Worm (Caenorhabditis elegans) whole organism, L3 larva: ENCODE results near the gene flap-1.

Source experiments
- R02D3.7 ChIP-seq: fragments of 150-350 bp; optimal IDR thresholded peaks from 2 replicates; lab custom pipeline; 2014; ENCODE audit warnings: missing biosample characterization, missing genetic modification characterization
- ZK546.5 ChIP-seq: sonication (generic microtip); optimal IDR thresholded peaks from 2 replicates; lab custom pipeline; 2017; ENCODE audit warnings: missing biosample characterization, missing genetic modification characterization
- aly-2 ChIP-seq: fragments of 150-350 bp; optimal IDR thresholded peaks from 2 replicates; lab custom pipeline; 2014; ENCODE audit warnings: missing biosample characterization, missing genetic modification characterization
- ceh-16 ChIP-seq: sonication (generic microtip); optimal IDR thresholded peaks from 2 replicates; lab custom pipeline; 2017; ENCODE audit warnings: missing biosample characterization, missing genetic modification characterization
- ceh-28 ChIP-seq: fragments of 150-350 bp; optimal IDR thresholded peaks from 2 replicates; lab custom pipeline; 2014; ENCODE audit warnings: missing biosample characterization, missing genetic modification reagents, missing genetic modification characterization
- ceh-9 ChIP-seq: sonication (generic microtip); optimal IDR thresholded peaks from 2 replicates; lab custom pipeline; 2018; ENCODE audit warnings: missing biosample characterization, missing genetic modification characterization
- egl-27 ChIP-seq: sonication (generic microtip); optimal IDR thresholded peaks from 4 replicates; lab custom pipeline; 2017; ENCODE audit warnings: missing biosample characterization, missing genetic modification reagents, missing genetic modification characterization
- elt-2 ChIP-seq: sonication (generic microtip); optimal IDR thresholded peaks from 2 replicates; lab custom pipeline; 2016; ENCODE audit warnings: missing genetic modification reagents, mild to moderate bottlenecking, missing genetic modification characterization, missing compliant biosample characterization
- elt-3 ChIP-seq, 3 experiments: fragments of 150-350 bp in 1 of 3; sonication (generic microtip) in 2 of 3; optimal IDR thresholded peaks; 2 replicates in 2 of 3; 4 replicates in 1 of 3; lab custom pipeline; 2014 to 2017; ENCODE audit warnings: missing biosample characterization in 3 of 3, missing genetic modification characterization in 3 of 3
- eor-1 ChIP-seq, 2 experiments: fragments of 150-350 bp; optimal IDR thresholded peaks; 2 replicates each; lab custom pipeline; 2014 to 2018; ENCODE audit warnings: missing biosample characterization in 2 of 2, missing genetic modification characterization in 2 of 2
- fkh-10 ChIP-seq: sonication (generic microtip); optimal IDR thresholded peaks from 2 replicates; lab custom pipeline; 2017; ENCODE audit warnings: missing biosample characterization, missing genetic modification reagents, missing genetic modification characterization
- fos-1 ChIP-seq: fragments of 150-350 bp; optimal IDR thresholded peaks from 2 replicates; lab custom pipeline; 2014; ENCODE audit warnings: missing biosample characterization, missing genetic modification characterization
- hmg-11 ChIP-seq: sonication (generic microtip); optimal IDR thresholded peaks from 2 replicates; lab custom pipeline; 2016; ENCODE audit warnings: missing genetic modification characterization, missing compliant biosample characterization
- jun-1 ChIP-seq: fragments of 150-350 bp; optimal IDR thresholded peaks from 2 replicates; lab custom pipeline; 2014; ENCODE audit warnings: missing biosample characterization, missing genetic modification reagents, missing genetic modification characterization
- lin-15B ChIP-seq: fragments of 150-350 bp; optimal IDR thresholded peaks from 2 replicates; lab custom pipeline; 2014; ENCODE audit warnings: missing biosample characterization, missing genetic modification characterization
- lin-39 ChIP-seq: fragments of 150-350 bp; optimal IDR thresholded peaks from 2 replicates; lab custom pipeline; 2018; ENCODE audit warnings: missing biosample characterization, missing genetic modification reagents, missing genetic modification characterization
- lsy-12 ChIP-seq: sonication (generic microtip); optimal IDR thresholded peaks from 2 replicates; lab custom pipeline; 2016; ENCODE audit warnings: mild to moderate bottlenecking, missing genetic modification characterization, missing compliant biosample characterization
- mdl-1 ChIP-seq: fragments of 150-350 bp; optimal IDR thresholded peaks from 2 replicates; lab custom pipeline; 2014; ENCODE audit warnings: missing biosample characterization, missing genetic modification characterization
- mml-1 ChIP-seq: fragments of 150-350 bp; sonication (generic microtip); optimal IDR thresholded peaks from 3 replicates; lab custom pipeline; 2014; ENCODE audit warnings: missing biosample characterization, missing genetic modification characterization
- nfya-1 ChIP-seq: sonication (generic microtip); optimal IDR thresholded peaks from 2 replicates; lab custom pipeline; 2017; ENCODE audit warnings: missing genetic modification characterization, mild to moderate bottlenecking, missing compliant biosample characterization, antibody characterized with exemption, moderate library complexity; ENCODE audit not compliant: insufficient read depth
- nhr-11 ChIP-seq: fragments of 150-350 bp; optimal IDR thresholded peaks from 2 replicates; lab custom pipeline; 2014; ENCODE audit warnings: missing biosample characterization, missing genetic modification characterization
- nhr-23 ChIP-seq: fragments of 150-350 bp; optimal IDR thresholded peaks from 2 replicates; lab custom pipeline; 2014; ENCODE audit warnings: missing biosample characterization, missing genetic modification reagents, missing genetic modification characterization
- nhr-237 ChIP-seq: fragments of 150-350 bp; optimal IDR thresholded peaks from 2 replicates; lab custom pipeline; 2014; ENCODE audit warnings: missing biosample characterization, missing genetic modification characterization
- nhr-25 ChIP-seq: sonication (generic microtip); optimal IDR thresholded peaks from 2 replicates; lab custom pipeline; 2017; ENCODE audit warnings: missing biosample characterization, missing genetic modification characterization
- nhr-28 ChIP-seq: fragments of 150-350 bp; optimal IDR thresholded peaks from 2 replicates; lab custom pipeline; 2014; ENCODE audit warnings: missing biosample characterization, missing genetic modification characterization
- nhr-43 ChIP-seq: sonication (generic microtip); optimal IDR thresholded peaks from 2 replicates; lab custom pipeline; 2016; ENCODE audit warnings: mild to moderate bottlenecking, missing genetic modification characterization, missing compliant biosample characterization; ENCODE audit not compliant: poor library complexity, severe bottlenecking
- nhr-67 ChIP-seq: fragments of 150-350 bp; optimal IDR thresholded peaks from 2 replicates; lab custom pipeline; 2014; ENCODE audit warnings: missing biosample characterization, missing genetic modification characterization
- nhr-76 ChIP-seq: fragments of 150-350 bp; sonication (generic microtip); optimal IDR thresholded peaks from 5 replicates; lab custom pipeline; 2014; ENCODE audit warnings: missing biosample characterization, missing genetic modification characterization
- nhr-77 ChIP-seq: fragments of 150-350 bp; optimal IDR thresholded peaks from 2 replicates; lab custom pipeline; 2014; ENCODE audit warnings: missing biosample characterization, missing genetic modification characterization
- pha-4 ChIP-seq: fragments of 150-350 bp; optimal IDR thresholded peaks from 2 replicates; lab custom pipeline; 2014; ENCODE audit warnings: missing biosample characterization, missing genetic modification reagents, missing genetic modification characterization
- pqm-1 ChIP-seq: fragments of 150-350 bp; optimal IDR thresholded peaks from 2 replicates; lab custom pipeline; 2017; ENCODE audit warnings: missing biosample characterization, missing genetic modification characterization, inconsistent platforms
- sea-2 ChIP-seq: fragments of 150-350 bp; sonication (generic microtip); optimal IDR thresholded peaks from 4 replicates; lab custom pipeline; 2014; ENCODE audit warnings: missing biosample characterization, missing genetic modification reagents, missing genetic modification characterization
- skn-1 ChIP-seq: fragments of 150-350 bp; optimal IDR thresholded peaks from 2 replicates; lab custom pipeline; 2014; ENCODE audit warnings: missing biosample characterization, missing genetic modification characterization
- snpc-4 ChIP-seq: fragments of 150-350 bp; optimal IDR thresholded peaks from 2 replicates; lab custom pipeline; 2014; ENCODE audit warnings: missing biosample characterization, missing genetic modification characterization
- tbx-2 ChIP-seq: sonication (generic microtip); optimal IDR thresholded peaks from 2 replicates; lab custom pipeline; 2016; ENCODE audit warnings: mild to moderate bottlenecking, missing genetic modification characterization, missing compliant biosample characterization
- unc-39 ChIP-seq: sonication (generic microtip); optimal IDR thresholded peaks from 4 replicates; lab custom pipeline; 2017; ENCODE audit warnings: missing biosample characterization, missing genetic modification characterization
- unc-62 ChIP-seq: fragments of 150-350 bp; sonication (generic microtip); optimal IDR thresholded peaks from 4 replicates; lab custom pipeline; 2014; ENCODE audit warnings: missing biosample characterization, missing genetic modification reagents, missing genetic modification characterization
- ztf-4 ChIP-seq: fragments of 150-350 bp; optimal IDR thresholded peaks from 2 replicates; lab custom pipeline; 2014; ENCODE audit warnings: missing biosample characterization, missing genetic modification characterization

Gene flap-1

DNA sequence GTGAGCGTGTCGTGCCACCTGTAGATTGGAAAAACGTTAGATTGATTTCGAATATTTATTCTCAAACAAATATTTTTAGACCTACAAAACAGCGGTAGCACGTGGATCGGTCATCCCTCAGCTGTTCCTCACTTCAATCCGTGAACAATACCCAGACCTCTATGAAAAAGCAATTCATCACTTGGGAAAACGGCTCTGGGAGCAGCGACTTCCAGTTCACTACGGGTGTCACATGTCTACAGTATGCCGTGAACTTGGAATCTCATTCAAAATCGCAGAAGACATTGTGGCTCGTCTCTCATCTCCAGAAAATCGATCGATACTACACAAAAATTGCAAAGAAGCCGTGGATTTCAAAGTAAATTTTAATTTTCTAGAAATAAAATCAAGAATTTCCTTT lies 24.2 kb downstream of the flap-1 start:
- no peak for TF ChIP-seq fkh-10
- TF ChIP-seq nhr-43 (tag; lab: Kevin White, UChicago), result no peak
- no peak for TF ChIP-seq tbx-2 (tag; lab: Kevin White, UChicago)
- no peak for TF ChIP-seq egl-27 (tag; lab: Kevin White, UChicago)
- no peak for TF ChIP-seq eor-1 (tag; optimal IDR thresholded peaks at IDR 0.05; lab: Kevin White, UChicago)
- TF ChIP-seq unc-39 (tag; lab: Kevin White, UChicago), result no peak
- TF ChIP-seq, all 47 proteins: peak for 0

DNA sequence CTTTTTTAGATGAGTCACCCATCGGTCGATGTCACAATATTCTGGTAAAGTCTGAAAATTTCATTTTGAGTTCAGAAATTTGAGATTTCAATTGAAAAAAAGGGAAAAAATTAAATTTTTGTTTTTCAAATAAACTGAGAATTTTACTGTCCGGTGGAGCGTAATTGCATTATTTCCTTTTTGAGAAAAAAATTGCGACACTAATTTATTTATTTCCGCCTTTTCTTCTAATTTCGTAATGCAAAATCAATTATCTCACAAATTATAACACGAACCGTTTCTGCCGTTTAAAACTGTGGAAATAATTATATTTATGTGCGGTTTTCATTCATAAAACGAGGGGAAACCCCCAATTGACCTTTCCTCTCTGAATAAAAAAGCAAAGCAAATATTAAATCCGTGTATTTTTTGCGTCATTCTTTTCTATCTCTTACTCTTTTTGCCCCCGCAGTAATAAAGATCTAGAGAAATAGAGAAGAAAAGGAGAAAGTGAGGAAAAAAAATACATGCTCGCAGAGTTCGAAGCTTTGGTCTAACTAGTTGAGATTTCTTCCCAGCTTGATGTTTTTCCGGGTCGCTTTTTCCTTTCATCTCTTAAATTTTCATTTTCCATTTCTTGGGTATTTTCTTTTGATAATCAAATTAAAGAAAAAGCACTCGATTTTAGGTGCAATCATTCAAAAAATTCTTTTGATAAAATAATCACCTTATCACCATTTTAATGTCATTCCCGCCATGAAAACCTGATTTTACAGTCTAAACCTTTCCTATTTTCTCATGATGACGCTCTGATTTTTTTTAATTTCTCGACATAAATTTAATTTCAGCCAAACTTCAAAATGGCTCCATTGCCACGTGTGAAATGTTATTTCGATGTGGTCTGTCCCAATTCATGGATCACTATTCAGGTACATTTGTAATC lies 25.3 kb downstream of the flap-1 start, which contains the start of the genes brc-2 and T07E3.3:
brc-2 (minus strand) TSS at position 51 of the 922 bp plus-strand sequence.
T07E3.3 (plus strand) TSS at position 822 of the 922 bp plus-strand sequence.
- TF ChIP-seq nhr-43 (tag; lab: Kevin White, UChicago), result no peak
- no peak for TF ChIP-seq nhr-67
- peak; percentile 60 for TF ChIP-seq elt-2
- TF ChIP-seq nfya-1, result peak; percentile 0
- peak; percentile 42 for TF ChIP-seq pqm-1 (tag; lab: Kevin White, UChicago)
- no peak for TF ChIP-seq elt-3 (tag; optimal IDR thresholded peaks at IDR 0.05; lab: Kevin White, UChicago)
- TF ChIP-seq hmg-11 (tag; lab: Kevin White, UChicago), result peak; percentile 5
- peak; percentile 14 for TF ChIP-seq skn-1
- peak; percentile 67 for TF ChIP-seq pha-4
- no peak for TF ChIP-seq aly-2 (tag; lab: Kevin White, UChicago)

DNA sequence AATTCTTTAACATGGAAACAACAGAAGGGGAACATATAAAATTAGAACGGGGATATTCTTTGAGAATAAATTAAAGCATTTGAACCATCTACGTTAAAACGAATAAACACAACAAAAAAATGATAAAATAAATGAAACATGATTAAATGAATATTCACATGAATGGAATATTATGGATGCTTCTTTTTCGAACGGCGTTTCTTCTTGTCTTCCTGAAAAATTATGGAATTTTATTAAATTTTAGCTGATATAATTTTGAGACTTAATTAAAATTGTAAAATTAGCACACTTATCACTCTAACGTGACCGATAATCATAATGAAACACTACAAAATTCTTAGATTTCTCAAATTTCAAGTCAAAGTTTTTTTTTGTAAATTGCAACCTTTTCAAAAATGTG lies 28.0 kb downstream of the flap-1 start:
- TF ChIP-seq lsy-12 (tag; lab: Kevin White, UChicago) (no peak), aly-2 (tag; lab: Kevin White, UChicago) (peak; percentile 9), fos-1 (tag; lab: Kevin White, UChicago) (no peak), R02D3.7 (tag; lab: Kevin White, UChicago) (no peak), nhr-77 (tag; lab: Kevin White, UChicago) (no peak), sea-2 (no peak), ceh-28 (peak; percentile 23), nhr-23 (tag; lab: Kevin White, UChicago) (peak; percentile 2)

DNA sequence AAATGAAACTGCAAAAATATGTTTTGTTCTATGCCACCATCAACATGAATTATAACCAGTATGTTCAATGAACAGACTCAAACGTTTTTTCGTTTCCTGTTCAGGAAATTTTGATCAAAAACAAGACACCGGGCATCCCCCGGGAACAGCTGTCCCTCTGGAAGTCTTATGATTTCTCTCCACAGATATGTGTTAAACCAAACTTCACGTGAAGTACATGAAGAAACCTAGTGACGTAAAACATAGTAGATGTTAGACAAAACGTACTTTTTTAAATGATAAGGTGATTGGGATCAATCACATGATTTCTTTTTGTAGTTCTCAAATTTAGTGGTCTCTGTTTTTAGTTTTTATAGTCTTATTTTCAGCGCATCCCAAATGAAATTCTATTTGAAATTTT lies 30.1 kb downstream of the flap-1 start:
- no peak for TF ChIP-seq tbx-2 (tag; lab: Kevin White, UChicago)
- peak; percentile 54 for TF ChIP-seq nhr-11 (tag; lab: Kevin White, UChicago)
- TF ChIP-seq nhr-237 (tag; lab: Kevin White, UChicago), result no peak
- no peak for TF ChIP-seq nhr-28
- no peak for TF ChIP-seq sea-2
- TF ChIP-seq skn-1, result no peak
- no peak for TF ChIP-seq ztf-4 (tag; lab: Kevin White, UChicago)
- TF ChIP-seq nhr-23 (tag; lab: Kevin White, UChicago), result peak; percentile 64
- TF ChIP-seq nhr-76 (tag; lab: Kevin White, UChicago), result no peak
- no peak for TF ChIP-seq pha-4
- peak; percentile 1 for TF ChIP-seq nfya-1
- peak; percentile 27 for TF ChIP-seq jun-1
- TF ChIP-seq ceh-9, result no peak
- TF ChIP-seq mml-1 (tag; lab: Kevin White, UChicago), result peak; percentile 33
- TF ChIP-seq fkh-10, result no peak
- TF ChIP-seq nhr-25 (tag; lab: Kevin White, UChicago), result peak; percentile 36
- TF ChIP-seq pqm-1 (tag; lab: Kevin White, UChicago), result peak; percentile 44
- TF ChIP-seq snpc-4 (tag; lab: Kevin White, UChicago), result no peak
- TF ChIP-seq fos-1 (tag; lab: Kevin White, UChicago), result no peak
- peak; percentile 4 for TF ChIP-seq elt-2
- TF ChIP-seq, all 47 proteins: peak for 8

DNA sequence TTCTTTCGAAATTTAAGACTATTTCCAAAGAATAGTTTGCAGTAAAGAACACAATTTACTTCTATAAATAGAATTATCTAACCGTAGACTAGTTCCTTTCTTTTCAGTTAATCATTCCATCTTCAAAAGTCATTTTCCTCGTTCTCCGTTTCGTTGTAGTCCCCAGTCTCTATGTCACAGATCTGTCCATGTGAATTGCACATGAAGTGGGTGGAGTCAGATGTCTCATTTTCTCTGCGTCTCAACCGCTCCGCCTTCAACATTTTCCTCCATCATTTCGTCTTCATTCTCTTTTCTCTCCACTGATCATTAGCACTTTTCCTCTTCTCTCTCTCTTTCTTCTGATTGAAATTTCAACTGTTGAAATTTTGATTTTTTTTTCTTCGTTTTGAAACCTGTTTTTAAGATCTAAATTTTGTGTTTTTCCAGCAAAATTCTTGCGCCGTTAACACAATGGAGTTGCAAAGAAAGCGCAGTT lies 31.0 kb downstream of the flap-1 start, which contains the start of gene T07E3.4:
T07E3.4 (plus strand) TSS at position 428 of the 478 bp plus-strand sequence.
- TF ChIP-seq nhr-23 (tag; lab: Kevin White, UChicago) (peak; percentile 90), ZK546.5 (tag; lab: Kevin White, UChicago) (no peak), jun-1 (peak; percentile 63), nfya-1 (peak; percentile 88), lin-39 (tag; lab: Kevin White, UChicago) (peak; percentile 78), elt-2 (peak; percentile 54), pqm-1 (tag; lab: Kevin White, UChicago) (peak; percentile 65), nhr-67 (no peak), tbx-2 (tag; lab: Kevin White, UChicago) (peak; percentile 25), egl-27 (tag; lab: Kevin White, UChicago) (peak; percentile 24), hmg-11 (tag; lab: Kevin White, UChicago) (peak; percentile 77), nhr-43 (tag; lab: Kevin White, UChicago) (peak; percentile 68), nhr-11 (tag; lab: Kevin White, UChicago) (peak; percentile 58), skn-1 (no peak), pha-4 (peak; percentile 44), lin-15B (tag; lab: Kevin White, UChicago) (peak; percentile 38), nhr-25 (tag; lab: Kevin White, UChicago) (peak; percentile 82), unc-62 (GFP tag; lab: Kevin White, UChicago) (no peak), mdl-1 (no peak), ceh-28 (peak; percentile 47), ceh-16 (tag; lab: Kevin White, UChicago) (no peak), fos-1 (tag; lab: Kevin White, UChicago) (peak; percentile 34), mml-1 (tag; lab: Kevin White, UChicago) (peak; percentile 96)
